Fruit fly (Drosophila melanogaster): ENCODE results near the gene CG9915.

DNA sequence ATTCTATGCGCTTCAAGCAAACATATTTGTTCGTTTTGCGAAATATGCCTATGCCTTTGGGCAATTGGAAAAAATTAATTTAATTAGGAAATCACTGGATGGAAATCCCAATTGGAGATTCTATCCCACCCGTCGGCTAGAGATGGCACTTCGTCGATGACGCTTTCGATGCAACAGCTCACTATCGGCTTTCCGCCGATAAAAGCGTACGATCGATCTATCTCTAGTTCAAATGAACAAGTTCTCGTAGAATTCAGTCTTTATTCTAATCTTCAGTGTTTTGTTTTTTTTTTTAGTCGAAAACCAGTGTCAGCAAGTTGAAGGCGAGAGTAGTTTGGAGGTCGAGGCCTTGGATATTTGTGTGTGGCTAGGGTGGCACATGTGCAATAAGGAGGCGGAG, 10.1 kb upstream of the CG9915 start, which contains the start of the genes CG9917 and CG32579:
- TF ChIP-seq N (GFP tag; optimal IDR thresholded peaks at IDR 0.05) (no peak), brk (GFP tag; optimal IDR thresholded peaks at IDR 0.05) (no peak)
